Fruit fly (Drosophila melanogaster) whole organism, embryonic: ENCODE measurements around the gene CheB38c.
A peak's percentile ranks its signal among the peaks of the same experiment; 100 is the strongest.

Experiments
- CG11560 ChIP-seq: fragments of 200-800 bp; sonication (Bioruptor generic); IDR thresholded peaks from 3 replicates; pipeline ENCODE4 v1.3.6; 2022; ENCODE audit warnings: missing biosample characterization, missing genetic modification characterization
- CG12155 ChIP-seq: fragments of 200-800 bp; sonication (Bioruptor generic); optimal IDR thresholded peaks from 3 replicates; lab custom pipeline; 2016; ENCODE audit warnings: missing biosample characterization, missing genetic modification characterization
- CG16779 ChIP-seq: fragments of 200-800 bp; sonication (Bioruptor generic); IDR thresholded peaks from 2 replicates; pipeline ENCODE4 v1.3.6; 2022; ENCODE audit warnings: missing biosample characterization, missing genetic modification characterization
- CG16813 ChIP-seq: fragments of 200-800 bp; sonication (Bioruptor generic); IDR thresholded peaks from 3 replicates; pipeline ENCODE4 v1.3.6; 2022; ENCODE audit warnings: missing biosample characterization, missing genetic modification characterization; ENCODE audit not compliant: partially characterized antibody
- CG17802 ChIP-seq: fragments of 200-800 bp; sonication (Bioruptor generic); optimal IDR thresholded peaks from 2 replicates; lab custom pipeline; 2018; ENCODE audit warnings: missing biosample characterization, mild to moderate bottlenecking, missing genetic modification characterization, moderate library complexity
- CG2202 ChIP-seq: fragments of 200-800 bp; sonication (Bioruptor generic); optimal IDR thresholded peaks from 2 replicates; lab custom pipeline; 2018; ENCODE audit warnings: missing biosample characterization, mild to moderate bottlenecking, missing genetic modification characterization
- CG2678 ChIP-seq: fragments of 200-800 bp; sonication (Bioruptor generic); optimal IDR thresholded peaks from 3 replicates; lab custom pipeline; 2019; ENCODE audit warnings: missing biosample characterization, mild to moderate bottlenecking, missing genetic modification characterization, moderate library complexity
- CG2712 ChIP-seq: fragments of 200-800 bp; optimal IDR thresholded peaks from 3 replicates; lab custom pipeline; 2019; ENCODE audit warnings: missing biosample characterization, mild to moderate bottlenecking, missing genetic modification characterization, moderate library complexity
- CG4707 ChIP-seq: fragments of 200-800 bp; sonication (Bioruptor generic); optimal IDR thresholded peaks from 2 replicates; lab custom pipeline; 2018; ENCODE audit warnings: missing biosample characterization, mild to moderate bottlenecking, missing genetic modification characterization, moderate library complexity
- CG6683 ChIP-seq: fragments of 200-800 bp; sonication (Bioruptor generic); optimal IDR thresholded peaks from 2 replicates; lab custom pipeline; 2017; ENCODE audit warnings: missing biosample characterization, mild to moderate bottlenecking, missing genetic modification characterization, missing genetic modification reagents
- CG6689 ChIP-seq: fragments of 200-800 bp; sonication (Bioruptor generic); IDR thresholded peaks from 2 replicates; pipeline ENCODE4 v1.3.6; 2022; ENCODE audit warnings: missing biosample characterization, missing genetic modification characterization
- CG7556 ChIP-seq: fragments of 200-800 bp; sonication (Bioruptor generic); optimal IDR thresholded peaks from 2 replicates; lab custom pipeline; 2017; ENCODE audit warnings: missing biosample characterization, mild to moderate bottlenecking, missing genetic modification characterization
- CG8290 ChIP-seq, 3 experiments: fragments of 200-800 bp; sonication (Bioruptor generic); optimal IDR thresholded peaks; 2 replicates each; lab custom pipeline; 2016 to 2019; ENCODE audit warnings: missing biosample characterization in 3 of 3, missing genetic modification characterization in 3 of 3, mild to moderate bottlenecking in 2 of 3, moderate library complexity in 1 of 3
- CG9437 ChIP-seq: fragments of 200-800 bp; sonication (Bioruptor generic); optimal IDR thresholded peaks from 2 replicates; lab custom pipeline; 2018; ENCODE audit warnings: missing biosample characterization, mild to moderate bottlenecking, missing genetic modification characterization
- CHES-1-like ChIP-seq: fragments of 200-800 bp; sonication (Bioruptor generic); optimal IDR thresholded peaks from 2 replicates; lab custom pipeline; 2016; ENCODE audit warnings: missing biosample characterization, missing genetic modification characterization
- D19A ChIP-seq: fragments of 200-800 bp; optimal IDR thresholded peaks from 3 replicates; lab custom pipeline; 2019; ENCODE audit warnings: missing biosample characterization, mild to moderate bottlenecking, missing genetic modification characterization, moderate library complexity
- E2f1 ChIP-seq: fragments of 200-800 bp; sonication (Bioruptor generic); IDR thresholded peaks from 2 replicates; pipeline ENCODE4 v1.3.6; 2022; ENCODE audit warnings: missing biosample characterization, missing genetic modification characterization
- Fer1 ChIP-seq: fragments of 200-800 bp; sonication (Bioruptor generic); optimal IDR thresholded peaks from 2 replicates; lab custom pipeline; 2017; ENCODE audit warnings: missing biosample characterization, mild to moderate bottlenecking, missing genetic modification characterization
- Opbp ChIP-seq: fragments of 200-800 bp; sonication (Bioruptor generic); IDR thresholded peaks from 3 replicates; pipeline ENCODE4 v1.3.6; 2022; ENCODE audit warnings: missing biosample characterization, missing genetic modification characterization; ENCODE audit not compliant: partially characterized antibody
- Rfx ChIP-seq: fragments of 200-800 bp; sonication (Bioruptor generic); IDR thresholded peaks from 2 replicates; pipeline ENCODE4 v1.3.6; 2022; ENCODE audit warnings: missing biosample characterization, missing genetic modification characterization
- Usf ChIP-seq: fragments of 200-800 bp; sonication (Bioruptor generic); optimal IDR thresholded peaks from 2 replicates; lab custom pipeline; 2017; ENCODE audit warnings: missing genotype, missing biosample characterization, missing genetic modification characterization
- Xbp1 ChIP-seq: fragments of 200-800 bp; sonication (Bioruptor generic); optimal IDR thresholded peaks from 3 replicates; lab custom pipeline; 2016; ENCODE audit warnings: missing biosample characterization, mild to moderate bottlenecking, missing genetic modification characterization
- ap ChIP-seq: fragments of 200-800 bp; sonication (Bioruptor generic); IDR thresholded peaks from 2 replicates; pipeline ENCODE4 v1.3.6; 2022; ENCODE audit warnings: missing biosample characterization, missing genetic modification characterization
- cg ChIP-seq: fragments of 200-800 bp; sonication (Bioruptor generic); optimal IDR thresholded peaks from 3 replicates; lab custom pipeline; 2019; ENCODE audit warnings: missing biosample characterization, mild to moderate bottlenecking, missing genetic modification characterization, moderate library complexity
- ci ChIP-seq: fragments of 200-800 bp; sonication (Bioruptor generic); IDR thresholded peaks from 3 replicates; pipeline ENCODE4 v1.3.6; 2022; ENCODE audit warnings: missing biosample characterization, missing genetic modification characterization
- cwo ChIP-seq: fragments of 200-800 bp; sonication (Bioruptor generic); optimal IDR thresholded peaks from 3 replicates; lab custom pipeline; 2017; ENCODE audit warnings: missing biosample characterization, missing genetic modification characterization, mild to moderate bottlenecking, moderate library complexity, missing genetic modification reagents
- dysf ChIP-seq: fragments of 200-800 bp; sonication (Bioruptor generic); IDR thresholded peaks from 3 replicates; pipeline ENCODE4 v1.3.6; 2022; ENCODE audit warnings: missing biosample characterization, missing genetic modification characterization
- ftz-f1 ChIP-seq: fragments of 200-800 bp; sonication (Bioruptor generic); optimal IDR thresholded peaks from 2 replicates; lab custom pipeline; 2016; ENCODE audit warnings: missing biosample characterization, missing genetic modification characterization
- klu ChIP-seq: fragments of 200-800 bp; sonication (Bioruptor generic); IDR thresholded peaks from 2 replicates; pipeline ENCODE4 v1.3.6; 2022; ENCODE audit warnings: missing biosample characterization, missing genetic modification characterization
- maf-S ChIP-seq: fragments of 200-800 bp; sonication (Bioruptor generic); optimal IDR thresholded peaks from 2 replicates; lab custom pipeline; 2016; ENCODE audit warnings: missing biosample characterization, missing genetic modification characterization
- nerfin-2 ChIP-seq: fragments of 200-800 bp; sonication (Bioruptor generic); IDR thresholded peaks from 2 replicates; pipeline ENCODE4 v1.3.6; 2022; ENCODE audit warnings: missing biosample characterization, missing genetic modification characterization; ENCODE audit not compliant: partially characterized antibody
- otp ChIP-seq: fragments of 200-800 bp; sonication (Bioruptor generic); IDR thresholded peaks from 3 replicates; pipeline ENCODE4, ENCODE4 v1.3.6; 2022; ENCODE audit warnings: missing biosample characterization, missing genetic modification characterization
- sisA ChIP-seq: fragments of 200-800 bp; sonication (Bioruptor generic); IDR thresholded peaks from 2 replicates; pipeline ENCODE4 v1.3.6; 2022; ENCODE audit warnings: missing biosample characterization, missing genetic modification characterization
- vvl ChIP-seq: fragments of 200-800 bp; sonication (Bioruptor generic); IDR thresholded peaks from 2 replicates; pipeline ENCODE4 v1.3.6; 2022; ENCODE audit warnings: missing biosample characterization, missing genetic modification characterization
- z ChIP-seq: fragments of 200-800 bp; sonication (Bioruptor generic); IDR thresholded peaks from 3 replicates; pipeline ENCODE4 v1.3.6; 2022; ENCODE audit warnings: missing biosample characterization, missing genetic modification characterization
- zen2 ChIP-seq: fragments of 200-800 bp; sonication (Bioruptor generic); IDR thresholded peaks from 3 replicates; pipeline ENCODE4 v1.3.6; 2022; ENCODE audit warnings: missing biosample characterization, missing genetic modification characterization; ENCODE audit not compliant: partially characterized antibody

The CheB38c gene

DNA sequence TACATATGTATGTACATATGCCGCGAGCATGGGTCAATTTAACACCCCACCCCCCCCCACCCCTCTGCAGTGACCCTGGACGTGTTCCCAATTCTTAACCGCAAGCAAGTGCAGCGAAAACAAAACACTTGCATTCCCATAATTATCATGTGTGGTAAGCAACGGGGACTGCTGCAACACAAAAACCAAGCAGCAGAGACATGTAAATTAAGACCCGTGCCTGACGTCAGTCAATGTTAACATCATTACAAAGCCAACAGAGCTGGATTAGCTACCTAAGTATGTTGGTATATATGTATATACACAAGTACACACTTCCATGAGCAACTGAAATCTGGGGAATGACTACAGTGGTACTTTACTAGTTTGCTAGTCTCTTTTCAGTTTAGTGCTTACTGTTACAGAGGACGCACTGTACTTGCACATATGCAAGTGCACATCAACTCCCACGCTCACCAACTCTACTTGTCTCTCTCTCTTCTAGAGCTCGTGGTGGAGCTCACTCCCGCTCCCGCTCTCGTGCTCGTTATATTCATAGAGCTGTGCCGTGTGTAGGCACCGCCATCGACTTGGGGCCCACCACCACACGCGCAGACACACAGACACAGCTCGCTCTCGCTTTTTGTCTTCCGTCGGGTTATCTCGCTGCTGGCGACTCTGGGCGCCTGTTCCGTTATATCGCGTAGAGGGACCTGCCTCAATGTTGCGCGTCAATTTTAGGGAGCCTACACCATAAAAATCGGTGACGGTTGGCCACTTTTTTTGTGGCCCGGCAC lies 770 bp upstream of the CheB38c start (continued):
- TF ChIP-seq Xbp1 (GFP tag; lab: Kevin White, UChicago) (no peak), Opbp (GFP tag; lab: Robert Waterston, UW) (peak; percentile 48; the same call in 1 of the 3 replicates), ftz-f1 (GFP tag; lab: Kevin White, UChicago) (peak; percentile 76), klu (GFP tag; lab: Robert Waterston, UW) (peak; percentile 47), zen2 (GFP tag; lab: Robert Waterston, UW) (peak; percentile 56; the same call in 2 of the 3 replicates), E2f1 (GFP tag; lab: Robert Waterston, UW) (0 out of 2 replicates have a peak, but pooled peaks have one; percentile 35), CG17802 (tag; lab: Kevin White, UChicago) (peak; percentile 94), nerfin-2 (no peak), vvl (GFP tag; lab: Robert Waterston, UW) (no peak; the same call in 1 of the 2 replicates), dysf (GFP tag; lab: Robert Waterston, UW) (0 out of 3 replicates have a peak, but pooled peaks have one; percentile 27), CG8290 (GFP tag; optimal IDR thresholded peaks at IDR 0.05; lab: Kevin White, UChicago) (no peak), CG8290 (tag; optimal IDR thresholded peaks at IDR 0.05; lab: Kevin White, UChicago) (peak in 1 of 2 experiments; percentile 19), cg (GFP tag; lab: Kevin White, UChicago) (peak; percentile 84), z (peak; percentile 52; the same call in 2 of the 3 replicates), CG6689 (no peak), CG2678 (peak; percentile 25), ci (GFP tag; lab: Robert Waterston, UW) (peak; percentile 66; the same call in 2 of the 3 replicates), otp (GFP tag; lab: Robert Waterston, UW) (peak; percentile 47; the same call in 1 of the 3 replicates), CG2712 (tag; lab: Kevin White, UChicago) (peak; percentile 13), CG16779 (GFP tag; lab: Robert Waterston, UW) (0 out of 2 replicates have a peak, but pooled peaks have one; percentile 24), Fer1 (GFP tag; lab: Kevin White, UChicago) (peak; percentile 56)

DNA sequence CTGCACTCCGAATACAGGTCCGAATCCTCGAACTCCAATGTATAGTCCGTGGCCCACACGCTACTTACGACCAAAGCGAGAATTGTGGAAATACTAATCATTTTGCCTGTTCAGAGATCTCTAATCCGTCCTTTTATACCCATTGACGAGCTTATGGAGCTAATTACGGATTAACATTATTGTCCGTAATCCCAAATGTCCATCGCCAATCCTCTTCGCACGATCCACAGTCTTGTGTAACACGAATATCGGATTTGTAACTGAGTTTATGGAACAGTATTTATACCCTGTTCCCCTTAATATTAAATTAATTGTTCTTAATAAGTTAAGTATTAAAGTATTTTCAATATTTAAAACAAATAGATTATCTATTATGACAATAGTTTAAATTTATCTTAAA lies 2.2 kb downstream of the CheB38c start, which contains the start of gene CheB38a:
Gene CheB38a, minus strand, starts transcription at position 101 of the 400 bp plus-strand sequence.
- TF ChIP-seq cwo = no peak
- TF ChIP-seq Usf = no peak
- TF ChIP-seq CG9437 = no peak
- TF ChIP-seq CHES-1-like = no peak
- no peak for TF ChIP-seq sisA (GFP tag; lab: Robert Waterston, UW)
- TF ChIP-seq CG4707 (GFP tag; lab: Kevin White, UChicago) = no peak
- TF ChIP-seq nerfin-2 = no peak
- TF ChIP-seq Rfx (GFP tag; lab: Robert Waterston, UW) = no peak
- TF ChIP-seq CG16813 (GFP tag; lab: Robert Waterston, UW) = no peak
- no peak for TF ChIP-seq CG6683
- TF ChIP-seq CG11560 (tag; lab: Robert Waterston, UW) = no peak
- TF ChIP-seq CG7556 = no peak
- TF ChIP-seq CG12155 = no peak

DNA sequence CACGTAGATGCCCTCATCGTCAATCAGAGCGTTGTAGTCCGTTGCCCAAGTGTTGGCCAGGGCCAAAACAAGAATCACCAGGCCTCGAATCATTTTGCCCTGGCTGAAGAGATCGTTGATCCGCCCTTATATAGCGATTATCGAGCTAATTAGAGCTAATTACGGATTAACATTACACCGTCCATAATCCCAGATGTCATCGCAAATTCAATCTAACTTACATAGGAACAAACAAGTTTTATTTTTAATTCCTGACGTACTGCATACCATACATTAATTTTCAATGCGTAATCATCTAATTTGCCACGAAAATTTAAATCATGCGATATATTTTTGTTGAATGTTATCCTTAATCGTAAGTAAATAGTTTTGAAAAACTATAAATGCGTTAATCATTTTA lies 3.5 kb downstream of the CheB38c start, which contains the start of gene CheB38b:
Gene CheB38b, minus strand, starts transcription at position 101 of the 400 bp plus-strand sequence.
- TF ChIP-seq CG2202 (tag; lab: Kevin White, UChicago) = no peak

DNA sequence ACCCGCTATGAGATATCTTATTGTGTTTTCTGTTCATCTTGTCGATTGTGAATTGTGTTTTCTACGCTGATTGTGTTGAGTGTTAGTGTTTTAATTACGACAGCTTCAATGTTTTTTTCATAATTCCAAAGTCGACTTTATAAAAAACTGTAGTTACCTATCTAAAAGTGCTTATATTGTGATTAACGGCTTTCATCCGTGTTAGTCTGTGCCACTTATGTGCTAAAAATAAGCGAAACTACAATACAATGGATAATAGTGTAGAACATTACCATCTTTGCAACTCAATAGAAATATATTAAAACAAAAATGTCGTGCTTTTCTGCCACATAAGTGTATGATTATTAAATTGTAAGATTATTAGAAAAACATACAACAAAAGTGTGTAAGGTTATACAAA lies 4.5 kb downstream of the CheB38c start, which contains the start of gene CG33322:
Gene CG33322, minus strand, starts transcription at position 101 of the 400 bp plus-strand sequence.
- TF ChIP-seq maf-S = no peak
- no peak for TF ChIP-seq D19A (tag; lab: Kevin White, UChicago)
- no peak for TF ChIP-seq ap
- TF ChIP-seq, all 482 proteins: peak for 0
